Fruit fly (Drosophila melanogaster) whole organism, embryonic: ENCODE data around the gene CG8176.

ENCODE experiments used
- Awh ChIP-seq: fragments of 200-800 bp; sonication (Bioruptor generic); IDR thresholded peaks from 2 replicates; pipeline ENCODE4, ENCODE4 v1.3.6; 2022; ENCODE audit warnings: missing biosample characterization, missing genetic modification characterization
- B-H1 ChIP-seq: fragments of 200-800 bp; sonication (Bioruptor generic); IDR thresholded peaks from 3 replicates; pipeline ENCODE4 v1.3.6; 2022; ENCODE audit warnings: missing biosample characterization, missing genetic modification characterization
- C15 ChIP-seq: fragments of 200-800 bp; sonication (Bioruptor generic); IDR thresholded peaks from 3 replicates; pipeline ENCODE4 v1.3.6; 2022; ENCODE audit warnings: missing biosample characterization, missing genetic modification characterization
- CG10959 ChIP-seq: fragments of 200-800 bp; sonication (Bioruptor generic); IDR thresholded peaks from 2 replicates; pipeline ENCODE4 v1.3.6; 2022; ENCODE audit warnings: missing biosample characterization, missing genetic modification characterization
- CG13424 ChIP-seq: fragments of 200-800 bp; sonication (Bioruptor generic); optimal IDR thresholded peaks from 2 replicates; lab custom pipeline; 2019; ENCODE audit warnings: missing biosample characterization, mild to moderate bottlenecking, missing genetic modification characterization, moderate library complexity
- CG14014 ChIP-seq: fragments of 200-800 bp; sonication (Bioruptor generic); IDR thresholded peaks from 2 replicates; pipeline ENCODE4 v1.3.6; 2022; ENCODE audit warnings: missing biosample characterization, missing genetic modification characterization
- CG14667 ChIP-seq: fragments of 200-800 bp; sonication (Bioruptor generic); IDR thresholded peaks from 2 replicates; pipeline ENCODE4 v1.3.6; 2022; ENCODE audit warnings: missing biosample characterization, missing genetic modification characterization
- CG15269 ChIP-seq: fragments of 200-800 bp; sonication (Bioruptor generic); optimal IDR thresholded peaks from 2 replicates; lab custom pipeline; 2018; ENCODE audit warnings: missing biosample characterization, mild to moderate bottlenecking, missing genetic modification characterization, moderate library complexity
- CG15514 ChIP-seq: fragments of 200-800 bp; sonication (Bioruptor generic); optimal IDR thresholded peaks from 3 replicates; lab custom pipeline; 2017; ENCODE audit warnings: missing biosample characterization, missing genetic modification characterization, mild to moderate bottlenecking, moderate library complexity, missing genetic modification reagents
- CG1832 ChIP-seq: fragments of 200-800 bp; sonication (Bioruptor generic); optimal IDR thresholded peaks from 2 replicates; lab custom pipeline; 2017; ENCODE audit warnings: missing biosample characterization, mild to moderate bottlenecking, missing genetic modification characterization, inconsistent platforms
- CG30431 ChIP-seq: fragments of 200-800 bp; sonication (Bioruptor generic); optimal IDR thresholded peaks from 2 replicates; lab custom pipeline; 2017; ENCODE audit warnings: missing biosample characterization, missing genetic modification characterization
- CG34422 ChIP-seq: fragments of 200-800 bp; sonication (Bioruptor generic); IDR thresholded peaks from 3 replicates; pipeline ENCODE4 v1.3.6; 2022; ENCODE audit warnings: missing biosample characterization, missing genetic modification characterization
- CG6254 ChIP-seq: fragments of 200-800 bp; sonication (Bioruptor generic); optimal IDR thresholded peaks from 3 replicates; lab custom pipeline; 2017; ENCODE audit warnings: mild to moderate bottlenecking, missing biosample characterization, missing genetic modification reagents, missing genetic modification characterization
- CG6683 ChIP-seq: fragments of 200-800 bp; sonication (Bioruptor generic); optimal IDR thresholded peaks from 2 replicates; lab custom pipeline; 2017; ENCODE audit warnings: missing biosample characterization, mild to moderate bottlenecking, missing genetic modification characterization, missing genetic modification reagents
- CG6813 ChIP-seq: fragments of 200-800 bp; sonication (Bioruptor generic); optimal IDR thresholded peaks from 2 replicates; lab custom pipeline; 2017; ENCODE audit warnings: missing biosample characterization, missing genetic modification characterization, mild to moderate bottlenecking, moderate library complexity, missing genetic modification reagents
- CG7786 ChIP-seq: fragments of 200-800 bp; sonication (Bioruptor generic); optimal IDR thresholded peaks from 2 replicates; lab custom pipeline; 2016; ENCODE audit warnings: missing biosample characterization, missing genetic modification characterization
- CG8924 ChIP-seq: fragments of 200-800 bp; optimal IDR thresholded peaks from 3 replicates; lab custom pipeline; 2019; ENCODE audit warnings: missing biosample characterization, mild to moderate bottlenecking, missing genetic modification characterization, moderate library complexity
- CG9876 ChIP-seq: fragments of 200-800 bp; sonication (Bioruptor generic); optimal IDR thresholded peaks from 2 replicates; lab custom pipeline; 2016; ENCODE audit warnings: missing biosample characterization, missing genetic modification characterization
- CrebB ChIP-seq: fragments of 200-800 bp; sonication (Bioruptor generic); optimal IDR thresholded peaks from 3 replicates; lab custom pipeline; 2018; ENCODE audit warnings: missing biosample characterization, mild to moderate bottlenecking, missing genetic modification characterization
- Dll ChIP-seq: fragments of 200-800 bp; sonication (Bioruptor generic); IDR thresholded peaks from 4 replicates; pipeline ENCODE4 v1.3.6; 2022; ENCODE audit warnings: missing biosample characterization, missing genetic modification characterization; ENCODE audit not compliant: partially characterized antibody
- Doc3 ChIP-seq: fragments of 200-800 bp; sonication (Bioruptor generic); IDR thresholded peaks from 3 replicates; pipeline ENCODE4 v1.3.6; 2022; ENCODE audit warnings: missing biosample characterization, missing genetic modification characterization; ENCODE audit not compliant: partially characterized antibody
- Gug ChIP-seq: fragments of 200-800 bp; sonication (Bioruptor generic); IDR thresholded peaks from 4 replicates; pipeline ENCODE4 v1.3.6; 2022; ENCODE audit warnings: missing biosample characterization, missing genetic modification characterization
- Hey ChIP-seq: fragments of 200-800 bp; sonication (Bioruptor generic); optimal IDR thresholded peaks from 3 replicates; lab custom pipeline; 2018; ENCODE audit warnings: missing biosample characterization, mild to moderate bottlenecking, missing genetic modification characterization
- NFAT ChIP-seq: fragments of 200-800 bp; sonication (Bioruptor generic); IDR thresholded peaks from 2 replicates; pipeline ENCODE4 v1.3.6; 2022; ENCODE audit warnings: missing biosample characterization, missing genetic modification characterization
- Neu2 ChIP-seq: fragments of 200-800 bp; sonication (Bioruptor generic); optimal IDR thresholded peaks from 3 replicates; lab custom pipeline; 2016; ENCODE audit warnings: missing biosample characterization, missing genetic modification characterization, borderline replicate concordance
- Ptx1 ChIP-seq: fragments of 200-800 bp; sonication (Bioruptor generic); IDR thresholded peaks from 2 replicates; pipeline ENCODE4 v1.3.6; 2022; ENCODE audit warnings: missing biosample characterization, missing genetic modification characterization
- Sox102F ChIP-seq: fragments of 200-800 bp; sonication (Bioruptor generic); optimal IDR thresholded peaks from 2 replicates; lab custom pipeline; 2018; ENCODE audit warnings: missing biosample characterization, mild to moderate bottlenecking, missing genetic modification characterization, moderate library complexity
- Spps ChIP-seq: fragments of 200-800 bp; sonication (Bioruptor generic); optimal IDR thresholded peaks from 2 replicates; lab custom pipeline; 2018; ENCODE audit warnings: missing biosample characterization, mild to moderate bottlenecking, missing genetic modification characterization
- Vsx1 ChIP-seq: fragments of 200-800 bp; sonication (Bioruptor generic); optimal IDR thresholded peaks from 2 replicates; lab custom pipeline; 2017; ENCODE audit warnings: missing biosample characterization, mild to moderate bottlenecking, missing genetic modification characterization, missing genetic modification reagents
- ab ChIP-seq: fragments of 200-800 bp; sonication (Bioruptor generic); optimal IDR thresholded peaks from 2 replicates; lab custom pipeline; 2016; ENCODE audit warnings: missing biosample characterization, missing genetic modification characterization
- cas ChIP-seq: fragments of 200-800 bp; sonication (Bioruptor generic); IDR thresholded peaks from 2 replicates; pipeline ENCODE4 v1.3.6; 2022; ENCODE audit warnings: missing biosample characterization, missing genetic modification characterization
- chif ChIP-seq, 2 experiments: fragments of 200-800 bp; sonication (Bioruptor generic); optimal IDR thresholded peaks; 3 replicates each; lab custom pipeline; 2016; ENCODE audit warnings: missing biosample characterization in 2 of 2, missing genetic modification characterization in 2 of 2
- disco-r ChIP-seq: fragments of 200-800 bp; sonication (Bioruptor generic); optimal IDR thresholded peaks from 2 replicates; lab custom pipeline; 2016; ENCODE audit warnings: missing biosample characterization, missing genetic modification characterization
- ems ChIP-seq: fragments of 200-800 bp; sonication (Bioruptor generic); optimal IDR thresholded peaks from 3 replicates; lab custom pipeline; 2016; ENCODE audit warnings: missing biosample characterization, missing genetic modification characterization
- eve ChIP-seq, 2 experiments: fragments of >200 bp; optimal IDR thresholded peaks; 2 replicates each; lab custom pipeline; 2017; ENCODE audit warnings: missing biosample characterization in 2 of 2, missing genetic modification characterization in 2 of 2
- ewg ChIP-seq: fragments of 200-800 bp; sonication (Bioruptor generic); optimal IDR thresholded peaks from 3 replicates; lab custom pipeline; 2017; ENCODE audit warnings: mild to moderate bottlenecking, missing biosample characterization, missing genetic modification reagents, missing genetic modification characterization
- exex ChIP-seq: fragments of 200-800 bp; sonication (Bioruptor generic); optimal IDR thresholded peaks from 4 replicates; lab custom pipeline; 2018; ENCODE audit warnings: missing biosample characterization, mild to moderate bottlenecking, missing genetic modification characterization, moderate library complexity
- fd102C ChIP-seq: fragments of 200-800 bp; sonication (Bioruptor generic); optimal IDR thresholded peaks from 2 replicates; lab custom pipeline; 2018; ENCODE audit warnings: missing biosample characterization, mild to moderate bottlenecking, missing genetic modification characterization, moderate library complexity
- gem ChIP-seq: fragments of 200-800 bp; sonication (Bioruptor generic); optimal IDR thresholded peaks from 2 replicates; lab custom pipeline; 2019; ENCODE audit warnings: missing biosample characterization, mild to moderate bottlenecking, missing genetic modification characterization, moderate library complexity
- hkb ChIP-seq, 2 experiments: fragments of 200-800 bp in 1 of 2; fragments of >200 bp in 1 of 2; sonication (Bioruptor generic) in 1 of 2; IDR thresholded peaks in 1 of 2; optimal IDR thresholded peaks in 1 of 2; 2 replicates each; pipeline versions ENCODE4 v1.3.6 to Lab custom; 2017 to 2022; ENCODE audit warnings: missing biosample characterization in 1 of 2, missing genetic modification characterization in 1 of 2
- hth ChIP-seq: fragments of >200 bp; optimal IDR thresholded peaks from 2 replicates; lab custom pipeline; 2017; ENCODE audit warnings: inconsistent platforms
- odd ChIP-seq: fragments of 200-800 bp; sonication (Bioruptor generic); optimal IDR thresholded peaks from 2 replicates; lab custom pipeline; 2017; ENCODE audit warnings: missing biosample characterization, mild to moderate bottlenecking, missing genetic modification characterization
- p53 ChIP-seq: fragments of 200-800 bp; sonication (Bioruptor generic); optimal IDR thresholded peaks from 2 replicates; lab custom pipeline; 2016; ENCODE audit warnings: missing biosample characterization, missing genetic modification characterization
- rib ChIP-seq: fragments of 200-800 bp; sonication (Bioruptor generic); IDR thresholded peaks from 2 replicates; pipeline ENCODE4 v1.3.6; 2022; ENCODE audit warnings: missing biosample characterization, missing genetic modification characterization
- sob ChIP-seq: fragments of 200-800 bp; sonication (Bioruptor generic); IDR thresholded peaks from 2 replicates; pipeline ENCODE4 v1.3.6; 2022; ENCODE audit warnings: missing biosample characterization, missing genetic modification characterization
- ttk ChIP-seq: fragments of 200-800 bp; sonication (Bioruptor generic); IDR thresholded peaks from 2 replicates; pipeline ENCODE4 v2.1.2; 2022; ENCODE audit warnings: missing biosample characterization, missing genetic modification characterization
- vnd ChIP-seq: fragments of 200-800 bp; sonication (Bioruptor generic); IDR thresholded peaks from 3 replicates; pipeline ENCODE4 v1.3.6; 2022; ENCODE audit warnings: missing biosample characterization, missing genetic modification characterization; ENCODE audit not compliant: partially characterized antibody
- zf30C ChIP-seq: fragments of 200-800 bp; sonication (Bioruptor generic); optimal IDR thresholded peaks from 3 replicates; lab custom pipeline; 2018; ENCODE audit warnings: missing biosample characterization, mild to moderate bottlenecking, missing genetic modification characterization

The CG8176 gene

dm6 chr3R:9573812-9574587, 58.2 kb downstream of the CG8176 start, which contains the start of gene CG9399 (continued):
- peak; percentile 95 for TF ChIP-seq cas (GFP tag; lab: Robert Waterston, UW)
- TF ChIP-seq CG10959 (GFP tag; lab: Robert Waterston, UW), result peak; percentile 92
- peak; percentile 98 for TF ChIP-seq B-H1 (GFP tag; lab: Robert Waterston, UW)
- peak; percentile 99 for TF ChIP-seq gem (tag; lab: Kevin White, UChicago)
- TF ChIP-seq CG34422 (GFP tag; lab: Robert Waterston, UW), result peak; percentile 98
- peak; percentile 98 for TF ChIP-seq Gug
- TF ChIP-seq Dll (GFP tag; lab: Robert Waterston, UW), result peak; percentile 35; the same call in 1 of the 4 replicates
- peak; percentile 92 for TF ChIP-seq ab
- TF ChIP-seq hkb (optimal IDR thresholded peaks at IDR 0.05; lab: Kevin White, UChicago), result no peak
- TF ChIP-seq hkb (GFP tag; IDR thresholded peaks at IDR 0.05; lab: Robert Waterston, UW), result peak; percentile 98
- TF ChIP-seq CG1832, result no peak
- peak; percentile 88 for TF ChIP-seq rib
- peak; percentile 86 for TF ChIP-seq CG6683 (GFP tag; lab: Kevin White, UChicago)
- no peak for TF ChIP-seq hth
- peak; percentile 95 for TF ChIP-seq ewg (GFP tag; lab: Kevin White, UChicago)
- TF ChIP-seq CG6254 (GFP tag; lab: Kevin White, UChicago), result peak; percentile 93
- TF ChIP-seq vnd, result peak; percentile 51
- peak; percentile 97 for TF ChIP-seq CG15269 (tag; lab: Kevin White, UChicago)
- peak; percentile 98 for TF ChIP-seq ttk (GFP tag; lab: Robert Waterston, UW)
- TF ChIP-seq C15 (GFP tag; lab: Robert Waterston, UW), result peak; percentile 96
- TF ChIP-seq CrebB (tag; lab: Kevin White, UChicago), result peak; percentile 94
- peak; percentile 98 for TF ChIP-seq sob (GFP tag; lab: Robert Waterston, UW)
- peak; percentile 99 for TF ChIP-seq Ptx1
- TF ChIP-seq Awh (GFP tag; lab: Robert Waterston, UW), result peak; percentile 98
- TF ChIP-seq CG9876 (GFP tag; lab: Kevin White, UChicago), result peak; percentile 78
- peak; percentile 89 for TF ChIP-seq CG7786 (GFP tag; lab: Kevin White, UChicago)
- TF ChIP-seq CG15514 (GFP tag; lab: Kevin White, UChicago), result peak; percentile 90
- TF ChIP-seq CG14014, result peak; percentile 98
- peak; percentile 97 for TF ChIP-seq CG13424
- TF ChIP-seq eve (GFP tag; optimal IDR thresholded peaks at IDR 0.05; lab: Kevin White, UChicago), result no peak
- peak; percentile 94 for TF ChIP-seq CG6813 (GFP tag; lab: Kevin White, UChicago)
- peak; percentile 98 for TF ChIP-seq CG30431 (GFP tag; lab: Kevin White, UChicago)
- peak; percentile 99 for TF ChIP-seq Sox102F (GFP tag; lab: Kevin White, UChicago)
- peak; percentile 75 for TF ChIP-seq Hey (tag; lab: Kevin White, UChicago)
- TF ChIP-seq p53, result peak; percentile 38
- TF ChIP-seq Doc3, result 0 out of 3 replicates have a peak, but pooled peaks have one; percentile 43
- TF ChIP-seq exex (tag; lab: Kevin White, UChicago), result peak; percentile 74
- TF ChIP-seq Neu2 (GFP tag; lab: Kevin White, UChicago), result peak; percentile 13
- peak; percentile 91 for TF ChIP-seq fd102C (GFP tag; lab: Kevin White, UChicago)
- TF ChIP-seq Vsx1 (GFP tag; lab: Kevin White, UChicago), result peak; percentile 94
- peak; percentile 97 for TF ChIP-seq CG8924
- TF ChIP-seq CG14667 (GFP tag; lab: Robert Waterston, UW), result peak; percentile 98
- peak; percentile 94 for TF ChIP-seq Spps (tag; lab: Kevin White, UChicago)
- peak; percentile 94 for TF ChIP-seq odd (GFP tag; lab: Kevin White, UChicago)
- TF ChIP-seq chif (GFP tag; optimal IDR thresholded peaks at IDR 0.05; lab: Kevin White, UChicago), result peak; percentile 94 to 96
- peak; percentile 96 for TF ChIP-seq NFAT (GFP tag; lab: Robert Waterston, UW)
- TF ChIP-seq ems (GFP tag; lab: Kevin White, UChicago), result peak; percentile 94
- peak; percentile 34 for TF ChIP-seq zf30C (GFP tag; lab: Kevin White, UChicago)
- peak; percentile 84 for TF ChIP-seq disco-r (GFP tag; lab: Kevin White, UChicago)
